Fruit fly (Drosophila melanogaster) whole organism, embryonic: ENCODE measurements around the gene Plod.
A peak's percentile ranks its signal among the peaks of the same experiment; 100 is the strongest.

Experiments used
- Adf1 ChIP-seq: fragments of 200-800 bp; sonication (Bioruptor generic); IDR thresholded peaks from 2 replicates; pipeline ENCODE4 v1.3.6; 2022; ENCODE audit warnings: missing biosample characterization, missing genetic modification characterization
- Atf6 ChIP-seq: fragments of 200-800 bp; sonication (Bioruptor generic); IDR thresholded peaks from 2 replicates; pipeline ENCODE4 v1.3.6; 2022; ENCODE audit warnings: missing biosample characterization, missing genetic modification characterization
- Bdp1 ChIP-seq: fragments of 200-800 bp; sonication (Bioruptor generic); optimal IDR thresholded peaks from 3 replicates; lab custom pipeline; 2016; ENCODE audit warnings: missing biosample characterization, missing genetic modification characterization
- Bteb2 ChIP-seq: fragments of 200-800 bp; sonication (Bioruptor generic); optimal IDR thresholded peaks from 2 replicates; lab custom pipeline; 2016; ENCODE audit warnings: missing biosample characterization, missing genetic modification characterization
- CG11723 ChIP-seq: fragments of 200-800 bp; sonication (Bioruptor generic); optimal IDR thresholded peaks from 2 replicates; lab custom pipeline; 2017; ENCODE audit warnings: missing biosample characterization, mild to moderate bottlenecking, missing genetic modification characterization
- CG12659 ChIP-seq: fragments of 200-800 bp; sonication (Bioruptor generic); optimal IDR thresholded peaks from 3 replicates; lab custom pipeline; 2017; ENCODE audit warnings: mild to moderate bottlenecking, missing biosample characterization, missing genetic modification reagents, missing genetic modification characterization
- CG14441 ChIP-seq: fragments of 200-800 bp; sonication (Bioruptor generic); IDR thresholded peaks from 2 replicates; pipeline ENCODE4 v1.3.6; 2022; ENCODE audit warnings: missing biosample characterization, missing genetic modification characterization
- CG15011 ChIP-seq: fragments of 200-800 bp; sonication (Bioruptor generic); optimal IDR thresholded peaks from 3 replicates; lab custom pipeline; 2018; ENCODE audit warnings: missing biosample characterization, mild to moderate bottlenecking, missing genetic modification characterization
- CG15601 ChIP-seq: fragments of 200-800 bp; sonication (Bioruptor generic); optimal IDR thresholded peaks from 3 replicates; lab custom pipeline; 2019; ENCODE audit warnings: missing biosample characterization, mild to moderate bottlenecking, missing genetic modification characterization, moderate library complexity
- CG17568 ChIP-seq: fragments of 200-800 bp; sonication (Bioruptor generic); optimal IDR thresholded peaks from 2 replicates; lab custom pipeline; 2018; ENCODE audit warnings: missing biosample characterization, mild to moderate bottlenecking, missing genetic modification characterization, moderate library complexity
- CG30020 ChIP-seq: fragments of 200-800 bp; optimal IDR thresholded peaks from 2 replicates; lab custom pipeline; 2019; ENCODE audit warnings: missing biosample characterization, mild to moderate bottlenecking, missing genetic modification characterization, moderate library complexity
- CG31365 ChIP-seq: fragments of 200-800 bp; sonication (Bioruptor generic); optimal IDR thresholded peaks from 2 replicates; lab custom pipeline; 2018; ENCODE audit warnings: missing biosample characterization, mild to moderate bottlenecking, missing genetic modification characterization
- CG32767 ChIP-seq: fragments of 200-800 bp; sonication (Bioruptor generic); IDR thresholded peaks from 2 replicates; pipeline ENCODE4 v1.3.6; 2022; ENCODE audit warnings: missing biosample characterization, missing genetic modification characterization
- CG5180 ChIP-seq: fragments of 200-800 bp; sonication (Bioruptor generic); optimal IDR thresholded peaks from 3 replicates; lab custom pipeline; 2017; ENCODE audit warnings: missing biosample characterization, missing genetic modification characterization, mild to moderate bottlenecking, moderate library complexity, missing genetic modification reagents
- CG6272 ChIP-seq: fragments of 200-800 bp; sonication (Bioruptor generic); IDR thresholded peaks from 2 replicates; pipeline ENCODE4 v1.3.6; 2022; ENCODE audit warnings: missing biosample characterization, missing genetic modification characterization
- CG6683 ChIP-seq: fragments of 200-800 bp; sonication (Bioruptor generic); optimal IDR thresholded peaks from 2 replicates; lab custom pipeline; 2017; ENCODE audit warnings: missing biosample characterization, mild to moderate bottlenecking, missing genetic modification characterization, missing genetic modification reagents
- CG7987 ChIP-seq: fragments of 200-800 bp; sonication (Bioruptor generic); optimal IDR thresholded peaks from 2 replicates; lab custom pipeline; 2018; ENCODE audit warnings: missing biosample characterization, mild to moderate bottlenecking, missing genetic modification characterization, moderate library complexity
- CTCF ChIP-seq: fragments of 200-800 bp; sonication (Bioruptor generic); optimal IDR thresholded peaks from 2 replicates; lab custom pipeline; 2017; ENCODE audit warnings: missing biosample characterization, mild to moderate bottlenecking, missing genetic modification characterization, moderate library complexity
- Doc2 ChIP-seq: fragments of 200-800 bp; sonication (Bioruptor generic); IDR thresholded peaks from 2 replicates; pipeline ENCODE4 v1.3.6; 2022; ENCODE audit warnings: missing biosample characterization, missing genetic modification characterization
- Dp ChIP-seq: fragments of 200-800 bp; sonication (Bioruptor generic); optimal IDR thresholded peaks from 2 replicates; lab custom pipeline; 2018; ENCODE audit warnings: missing biosample characterization, mild to moderate bottlenecking, missing genetic modification characterization, moderate library complexity
- Fer1 ChIP-seq: fragments of 200-800 bp; sonication (Bioruptor generic); optimal IDR thresholded peaks from 2 replicates; lab custom pipeline; 2017; ENCODE audit warnings: missing biosample characterization, mild to moderate bottlenecking, missing genetic modification characterization
- Gug ChIP-seq: fragments of 200-800 bp; sonication (Bioruptor generic); IDR thresholded peaks from 4 replicates; pipeline ENCODE4 v1.3.6; 2022; ENCODE audit warnings: missing biosample characterization, missing genetic modification characterization
- HLHmδ ChIP-seq: fragments of 200-800 bp; sonication (Bioruptor generic); optimal IDR thresholded peaks from 2 replicates; lab custom pipeline; 2018; ENCODE audit warnings: missing biosample characterization, mild to moderate bottlenecking, missing genetic modification characterization, moderate library complexity
- Hand ChIP-seq: fragments of 200-800 bp; sonication (Bioruptor generic); optimal IDR thresholded peaks from 2 replicates; lab custom pipeline; 2017; ENCODE audit warnings: mild to moderate bottlenecking, missing biosample characterization, missing genetic modification reagents, missing genetic modification characterization
- Hsf ChIP-seq: fragments of 200-800 bp; sonication (Bioruptor generic); optimal IDR thresholded peaks from 3 replicates; lab custom pipeline; 2016; ENCODE audit warnings: missing biosample characterization, missing genetic modification characterization
- Lpt ChIP-seq: fragments of >200 bp; optimal IDR thresholded peaks from 2 replicates; lab custom pipeline; 2018; ENCODE audit warnings: missing biosample characterization, missing genetic modification characterization
- Med ChIP-seq: fragments of 200-800 bp; sonication (Bioruptor generic); peaks from one replicate; lab custom pipeline; 2016; ENCODE audit warnings: missing biosample characterization, missing genetic modification characterization, mild to moderate bottlenecking, inconsistent platforms, moderate library complexity
- Sox102F ChIP-seq: fragments of 200-800 bp; sonication (Bioruptor generic); optimal IDR thresholded peaks from 2 replicates; lab custom pipeline; 2018; ENCODE audit warnings: missing biosample characterization, mild to moderate bottlenecking, missing genetic modification characterization, moderate library complexity
- Sry-β ChIP-seq: fragments of 200-800 bp; sonication (Bioruptor generic); optimal IDR thresholded peaks from 2 replicates; lab custom pipeline; 2018; ENCODE audit warnings: missing biosample characterization, mild to moderate bottlenecking, missing genetic modification characterization, moderate library complexity
- Stat92E ChIP-seq, 3 experiments: fragments of >200 bp in 2 of 3; fragments of 200-800 bp in 1 of 3; sonication (Bioruptor generic) in 1 of 3; optimal IDR thresholded peaks; 2 replicates each; lab custom pipeline; 2017 to 2019; ENCODE audit warnings: missing biosample characterization in 3 of 3, missing genetic modification characterization in 3 of 3, mild to moderate bottlenecking in 1 of 3, moderate library complexity in 1 of 3
- Usf ChIP-seq: fragments of 200-800 bp; sonication (Bioruptor generic); optimal IDR thresholded peaks from 2 replicates; lab custom pipeline; 2017; ENCODE audit warnings: missing genotype, missing biosample characterization, missing genetic modification characterization
- abd-A ChIP-seq: fragments of 200-800 bp; sonication (Bioruptor generic); optimal IDR thresholded peaks from 3 replicates; lab custom pipeline; 2019; ENCODE audit warnings: missing biosample characterization, mild to moderate bottlenecking, missing genetic modification characterization, moderate library complexity
- aop ChIP-seq: fragments of 200-800 bp; sonication (Bioruptor generic); IDR thresholded peaks from 2 replicates; pipeline ENCODE4 v1.3.6; 2022; ENCODE audit warnings: missing biosample characterization, missing genetic modification characterization
- bigmax ChIP-seq: fragments of 200-800 bp; sonication (Bioruptor generic); optimal IDR thresholded peaks from 2 replicates; lab custom pipeline; 2018; ENCODE audit warnings: missing biosample characterization, mild to moderate bottlenecking, missing genetic modification characterization
- caup ChIP-seq: fragments of 200-800 bp; sonication (Bioruptor generic); optimal IDR thresholded peaks from 3 replicates; lab custom pipeline; 2017; ENCODE audit warnings: missing biosample characterization, mild to moderate bottlenecking, missing genetic modification characterization, moderate library complexity; ENCODE audit not compliant: severe bottlenecking
- cg ChIP-seq: fragments of 200-800 bp; sonication (Bioruptor generic); optimal IDR thresholded peaks from 3 replicates; lab custom pipeline; 2019; ENCODE audit warnings: missing biosample characterization, mild to moderate bottlenecking, missing genetic modification characterization, moderate library complexity
- chif ChIP-seq, 2 experiments: fragments of 200-800 bp; sonication (Bioruptor generic); optimal IDR thresholded peaks; 3 replicates each; lab custom pipeline; 2016; ENCODE audit warnings: missing biosample characterization in 2 of 2, missing genetic modification characterization in 2 of 2
- eyg ChIP-seq: fragments of 200-800 bp; sonication (Bioruptor generic); optimal IDR thresholded peaks from 3 replicates; lab custom pipeline; 2016; ENCODE audit warnings: missing biosample characterization, missing genetic modification characterization
- fu2 ChIP-seq: fragments of 200-800 bp; sonication (Bioruptor generic); optimal IDR thresholded peaks from 2 replicates; lab custom pipeline; 2016; ENCODE audit warnings: missing biosample characterization, missing genetic modification characterization
- gsb ChIP-seq: fragments of 200-800 bp; sonication (Bioruptor generic); IDR thresholded peaks from 2 replicates; pipeline ENCODE4 v1.3.6; 2022; ENCODE audit warnings: missing biosample characterization, missing genetic modification characterization
- jumu ChIP-seq: fragments of 200-800 bp; sonication (Bioruptor generic); optimal IDR thresholded peaks from 3 replicates; lab custom pipeline; 2016; ENCODE audit warnings: missing biosample characterization, missing genetic modification characterization
- kay ChIP-seq: fragments of 200-800 bp; sonication (Bioruptor generic); optimal IDR thresholded peaks from 2 replicates; lab custom pipeline; 2016; ENCODE audit warnings: missing biosample characterization, missing genetic modification characterization
- nau ChIP-seq: fragments of 200-800 bp; sonication (Bioruptor generic); optimal IDR thresholded peaks from 3 replicates; lab custom pipeline; 2017; ENCODE audit warnings: missing biosample characterization, mild to moderate bottlenecking, missing genetic modification characterization, missing genetic modification reagents
- nmo ChIP-seq: fragments of 200-800 bp; sonication (Bioruptor generic); optimal IDR thresholded peaks from 2 replicates; lab custom pipeline; 2018; ENCODE audit warnings: missing biosample characterization, mild to moderate bottlenecking, missing genetic modification characterization, moderate library complexity
- peb ChIP-seq: fragments of 200-800 bp; sonication (Bioruptor generic); IDR thresholded peaks from 2 replicates; pipeline ENCODE4 v1.3.6; 2022; ENCODE audit warnings: missing biosample characterization, missing genetic modification characterization
- stc ChIP-seq: fragments of 200-800 bp; sonication (Bioruptor generic); IDR thresholded peaks from 2 replicates; pipeline ENCODE4 v1.3.6; 2022; ENCODE audit warnings: missing biosample characterization, missing genetic modification characterization
- tin ChIP-seq: fragments of 200-800 bp; sonication (Bioruptor generic); optimal IDR thresholded peaks from 3 replicates; lab custom pipeline; 2016; ENCODE audit warnings: missing biosample characterization, missing genetic modification characterization
- tll ChIP-seq, 2 experiments: fragments of 200-800 bp in 1 of 2; fragments of >200 bp in 1 of 2; sonication (Bioruptor generic) in 1 of 2; optimal IDR thresholded peaks; 2 replicates each; lab custom pipeline; 2017 to 2019; ENCODE audit warnings: missing biosample characterization in 2 of 2, missing genetic modification characterization in 2 of 2, mild to moderate bottlenecking in 1 of 2, moderate library complexity in 1 of 2

The Plod gene

dm6 chr3L:11215244-11216121 is 9.7 kb upstream of the Plod start (continued):
- TF ChIP-seq gsb (GFP tag; lab: Robert Waterston, UW) (peak; percentile 87), CG31365 (tag; lab: Kevin White, UChicago) (peak; percentile 67), CG6683 (peak; percentile 52), CG12659 (peak; percentile 89), bigmax (GFP tag; lab: Kevin White, UChicago) (peak; percentile 72), Atf6 (GFP tag; lab: Robert Waterston, UW) (peak; percentile 93), Gug (GFP tag; lab: Robert Waterston, UW) (peak; percentile 88), CG6272 (GFP tag; lab: Robert Waterston, UW) (peak; percentile 83), CG7987 (GFP tag; lab: Kevin White, UChicago) (peak; percentile 75), peb (GFP tag; lab: Robert Waterston, UW) (peak; percentile 88), nau (peak; percentile 87), CG15011 (GFP tag; lab: Kevin White, UChicago) (peak; percentile 78), Bteb2 (peak; percentile 93), Usf (peak; percentile 71), Med (GFP tag; lab: Kevin White, UChicago) (peak; percentile 99), CG15601 (peak; percentile 49), CG5180 (GFP tag; lab: Kevin White, UChicago) (peak; percentile 74), Hsf (peak; percentile 91), Fer1 (GFP tag; lab: Kevin White, UChicago) (peak; percentile 92), Sry-β (peak; percentile 97), tll (GFP tag; optimal IDR thresholded peaks at IDR 0.05; lab: Kevin White, UChicago) (peak in 1 of 2 experiments; percentile 66), stc (GFP tag; lab: Robert Waterston, UW) (peak; percentile 94), abd-A (tag; lab: Kevin White, UChicago) (peak; percentile 16), cg (GFP tag; lab: Kevin White, UChicago) (peak; percentile 80), CG14441 (GFP tag; lab: Robert Waterston, UW) (peak; percentile 95), nmo (GFP tag; lab: Kevin White, UChicago) (peak; percentile 58), CTCF (peak; percentile 39), Adf1 (peak; percentile 69), CG11723 (GFP tag; lab: Kevin White, UChicago) (peak; percentile 48), chif (GFP tag; optimal IDR thresholded peaks at IDR 0.05; lab: Kevin White, UChicago) (peak; percentile 81 to 83), aop (GFP tag; lab: Robert Waterston, UW) (no peak), eyg (GFP tag; lab: Kevin White, UChicago) (peak; percentile 82), fu2 (GFP tag; lab: Kevin White, UChicago) (peak; percentile 81), CG32767 (GFP tag; lab: Robert Waterston, UW) (peak; percentile 83), HLHmδ (GFP tag; lab: Kevin White, UChicago) (peak; percentile 49), CG17568 (GFP tag; lab: Kevin White, UChicago) (peak; percentile 76), Stat92E (GFP tag; optimal IDR thresholded peaks at IDR 0.05; lab: Kevin White, UChicago) (peak in 1 of 3 experiments; percentile 44), Bdp1 (GFP tag; lab: Kevin White, UChicago) (peak; percentile 69), CG30020 (peak; percentile 2), jumu (GFP tag; lab: Kevin White, UChicago) (peak; percentile 84), Lpt (GFP tag; lab: Kevin White, UChicago) (no peak), Doc2 (GFP tag; lab: Robert Waterston, UW) (no peak), Sox102F (peak; percentile 88), Dp (no peak), caup (GFP tag; lab: Kevin White, UChicago) (peak; percentile 93), kay (peak; percentile 62), tin (GFP tag; lab: Kevin White, UChicago) (peak; percentile 79), Hand (GFP tag; lab: Kevin White, UChicago) (peak; percentile 65)
